Worm (Caenorhabditis elegans): ENCODE measurements around the gene pigb-1.

The pigb-1 gene

DNA sequence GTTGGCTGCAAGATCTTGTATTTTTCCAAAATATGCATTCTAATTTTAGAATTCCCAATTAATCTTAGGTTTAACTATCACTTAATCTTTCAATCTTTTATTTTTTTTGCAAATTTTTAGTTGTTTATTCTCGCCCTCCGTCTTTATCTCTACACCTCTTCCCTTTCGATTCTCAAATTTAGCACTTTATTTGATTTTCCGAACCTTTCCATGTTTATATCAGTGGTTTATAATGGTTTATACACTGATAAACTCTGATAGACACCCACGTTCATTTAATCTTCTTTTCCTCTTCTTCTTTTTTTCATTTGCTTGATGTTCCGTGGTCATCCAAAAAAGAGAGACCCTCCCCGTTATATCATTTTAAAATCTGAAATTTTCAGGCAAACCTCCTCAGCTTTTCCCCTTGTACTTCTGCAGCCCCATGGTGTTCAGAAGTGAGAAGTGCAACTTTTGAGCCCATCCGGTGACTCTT is 29.5 kb upstream of the pigb-1 start, which contains the start of the genes nsy-1 and F59A6.13:
TSS of gene nsy-1 (plus strand) at position 377 of the 475 bp plus-strand sequence.
TSS of gene F59A6.13 (plus strand) at position 425 of the 475 bp plus-strand sequence.
- TF ChIP-seq sma-9 (GFP tag; optimal IDR thresholded peaks at IDR 0.05) (peak; percentile 35), sma-9 (tag; optimal IDR thresholded peaks at IDR 0.05) (no peak), fos-1 (tag; optimal IDR thresholded peaks at IDR 0.05) (peak; percentile 61), dmd-4 (tag; optimal IDR thresholded peaks at IDR 0.05) (no peak), lsy-2 (tag; optimal IDR thresholded peaks at IDR 0.05) (no peak), nhr-21 (tag; optimal IDR thresholded peaks at IDR 0.05) (no peak), Y55F3AM.14 (GFP tag; optimal IDR thresholded peaks at IDR 0.05) (no peak), sem-4 (tag; optimal IDR thresholded peaks at IDR 0.05) (no peak), C34F6.9 (tag; optimal IDR thresholded peaks at IDR 0.05) (no peak), elt-1 (tag; optimal IDR thresholded peaks at IDR 0.05) (no peak), ztf-1 (GFP tag; conservative IDR thresholded peaks at IDR 0.05) (no peak), nhr-129 (tag; optimal IDR thresholded peaks at IDR 0.05) (no peak), mab-5 (tag; optimal IDR thresholded peaks at IDR 0.05) (no peak), nhr-25 (tag; optimal IDR thresholded peaks at IDR 0.05) (no peak), snpc-4 (tag; optimal IDR thresholded peaks at IDR 0.05) (no peak)

DNA sequence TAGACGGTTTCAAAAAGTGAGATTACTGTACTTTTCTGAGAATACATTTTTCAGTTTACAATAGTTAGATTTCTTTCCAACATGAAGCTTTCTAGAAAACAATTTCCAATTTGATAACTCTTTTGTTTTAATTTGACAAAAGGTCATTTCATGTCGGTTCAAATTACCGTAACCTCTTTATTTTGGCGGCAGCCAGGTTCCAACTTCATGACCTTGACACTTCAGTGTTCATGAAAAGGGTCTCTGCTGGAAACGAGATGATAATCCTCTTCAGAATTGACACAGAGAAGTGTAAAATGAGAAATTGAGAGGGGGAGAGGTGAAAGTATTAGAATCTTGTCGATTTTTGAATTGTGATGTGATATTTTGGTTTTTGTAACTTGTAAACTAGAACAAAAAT is 28.6 kb upstream of the pigb-1 start:
- TF ChIP-seq nhr-25 (tag; optimal IDR thresholded peaks at IDR 0.05): peak; percentile 60
- no peak for TF ChIP-seq unc-62 (GFP tag; optimal IDR thresholded peaks at IDR 0.05)
- TF ChIP-seq ztf-11 (tag; optimal IDR thresholded peaks at IDR 0.05): no peak
- no peak for TF ChIP-seq ztf-1 (GFP tag; conservative IDR thresholded peaks at IDR 0.05)
- TF ChIP-seq mdl-1 (tag; optimal IDR thresholded peaks at IDR 0.05): no peak
- TF ChIP-seq C34F6.9 (tag; optimal IDR thresholded peaks at IDR 0.05): no peak
- no peak for TF ChIP-seq sem-4 (tag; optimal IDR thresholded peaks at IDR 0.05)
- TF ChIP-seq fos-1 (tag; optimal IDR thresholded peaks at IDR 0.05): no peak
- TF ChIP-seq blmp-1 (tag; optimal IDR thresholded peaks at IDR 0.05; ENCODE audit: insufficient read depth): peak; percentile 39
- TF ChIP-seq F13H6.1 (tag; optimal IDR thresholded peaks at IDR 0.05): no peak
- TF ChIP-seq ztf-4 (tag; optimal IDR thresholded peaks at IDR 0.05): no peak

DNA sequence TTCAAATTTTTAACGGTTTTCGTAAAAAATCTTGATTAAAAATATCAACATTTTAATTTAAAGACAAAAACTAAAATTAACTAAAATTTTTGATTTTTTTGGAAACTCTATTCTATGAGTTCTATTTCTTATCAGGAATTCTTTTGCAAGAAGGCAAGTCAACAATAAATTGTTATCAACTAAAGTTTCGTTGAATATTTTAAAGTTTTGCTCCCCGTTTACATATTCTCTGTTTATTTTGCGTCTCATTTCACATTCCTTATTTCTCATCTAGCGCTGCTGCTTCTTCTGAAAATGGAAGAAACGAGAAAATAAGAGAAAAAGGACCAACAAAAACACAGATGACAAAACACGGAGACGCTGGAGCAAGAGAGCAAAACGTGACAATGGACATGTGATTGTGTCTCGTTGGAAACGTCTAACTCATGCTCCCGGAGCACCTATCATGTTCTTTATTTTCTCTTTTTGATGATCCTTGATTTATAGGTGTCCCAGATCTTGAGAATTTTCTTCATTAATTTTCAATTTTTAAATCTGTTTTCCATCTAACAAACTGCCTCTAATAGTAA is 27.7 kb upstream of the pigb-1 start:
- no peak for TF ChIP-seq peb-1 (tag; optimal IDR thresholded peaks at IDR 0.05)
- TF ChIP-seq C34F6.9 (tag; optimal IDR thresholded peaks at IDR 0.05): peak; percentile 33
- no peak for TF ChIP-seq sma-9 (GFP tag; optimal IDR thresholded peaks at IDR 0.05)
- TF ChIP-seq sma-9 (tag; optimal IDR thresholded peaks at IDR 0.05): no peak
- TF ChIP-seq mab-5 (tag; optimal IDR thresholded peaks at IDR 0.05): no peak
- no peak for TF ChIP-seq nhr-10 (tag; optimal IDR thresholded peaks at IDR 0.05)
- TF ChIP-seq fos-1 (tag; optimal IDR thresholded peaks at IDR 0.05): peak; percentile 47
- TF ChIP-seq unc-55 (GFP tag; optimal IDR thresholded peaks at IDR 0.05): no peak
- peak; percentile 65 for TF ChIP-seq nhr-129 (tag; optimal IDR thresholded peaks at IDR 0.05)
- TF ChIP-seq R02D3.7 (tag; optimal IDR thresholded peaks at IDR 0.05): no peak
- TF ChIP-seq sma-3 (GFP tag; optimal IDR thresholded peaks at IDR 0.05): no peak
- TF ChIP-seq Y55F3AM.14 (GFP tag; optimal IDR thresholded peaks at IDR 0.05): no peak
- no peak for TF ChIP-seq blmp-1 (tag; optimal IDR thresholded peaks at IDR 0.05; ENCODE audit: insufficient read depth)
- TF ChIP-seq ztf-1 (GFP tag; conservative IDR thresholded peaks at IDR 0.05): no peak

DNA sequence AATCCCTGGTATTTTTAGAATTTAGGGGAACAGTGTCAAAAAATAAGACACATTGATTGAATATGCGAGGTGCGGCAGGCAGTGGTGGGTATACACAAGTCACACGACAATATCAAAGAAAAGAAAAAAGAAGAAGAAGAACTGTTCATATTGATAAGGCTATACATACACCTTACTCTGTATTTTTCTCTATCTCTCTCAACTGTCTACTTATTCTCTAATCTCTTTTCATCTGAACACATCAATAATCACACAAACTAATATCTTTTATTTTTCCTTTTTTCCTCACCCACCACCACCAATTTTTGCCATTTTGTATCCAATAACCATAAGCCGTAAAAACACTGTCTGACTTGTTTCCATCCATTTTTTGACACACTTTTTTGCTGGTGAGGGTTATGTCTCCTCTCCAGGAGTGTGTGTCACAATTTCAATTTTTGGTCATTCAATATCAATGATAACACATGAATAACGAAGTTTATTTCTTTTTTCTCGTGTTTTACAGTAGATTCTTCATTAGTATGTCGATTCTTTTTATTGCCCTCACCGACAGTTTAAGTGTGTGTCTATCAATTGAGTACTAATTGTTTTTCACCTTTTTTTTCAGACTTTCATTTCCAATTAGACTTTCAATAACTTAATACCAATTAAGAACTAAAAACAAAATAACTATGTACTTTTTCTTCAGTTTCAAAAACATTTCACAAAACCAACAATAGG is 26.7 kb upstream of the pigb-1 start:
- TF ChIP-seq mab-5 (tag; optimal IDR thresholded peaks at IDR 0.05) (no peak), sem-4 (tag; optimal IDR thresholded peaks at IDR 0.05) (peak; percentile 14), unc-62 (GFP tag; optimal IDR thresholded peaks at IDR 0.05) (no peak), nhr-11 (tag; optimal IDR thresholded peaks at IDR 0.05) (no peak), aly-2 (tag; optimal IDR thresholded peaks at IDR 0.05) (no peak), peb-1 (tag; optimal IDR thresholded peaks at IDR 0.05) (no peak), ceh-16 (tag; optimal IDR thresholded peaks at IDR 0.05) (no peak), nhr-237 (tag; optimal IDR thresholded peaks at IDR 0.05) (no peak), unc-39 (tag; optimal IDR thresholded peaks at IDR 0.05) (no peak), nhr-23 (tag; optimal IDR thresholded peaks at IDR 0.05) (no peak), nhr-25 (tag; optimal IDR thresholded peaks at IDR 0.05) (peak; percentile 67), unc-55 (GFP tag; optimal IDR thresholded peaks at IDR 0.05) (no peak), nhr-129 (tag; optimal IDR thresholded peaks at IDR 0.05) (peak; percentile 34), ama-1 (optimal IDR thresholded peaks at IDR 0.05) (no peak), ztf-11 (tag; optimal IDR thresholded peaks at IDR 0.05) (no peak), skn-1 (tag; optimal IDR thresholded peaks at IDR 0.05) (no peak), sma-3 (GFP tag; optimal IDR thresholded peaks at IDR 0.05) (peak; percentile 34), lin-39 (tag; optimal IDR thresholded peaks at IDR 0.05) (no peak), ZK546.5 (tag; optimal IDR thresholded peaks at IDR 0.05) (no peak), Y55F3AM.14 (GFP tag; optimal IDR thresholded peaks at IDR 0.05) (no peak), F13H6.1 (tag; optimal IDR thresholded peaks at IDR 0.05) (no peak), R02D3.7 (tag; optimal IDR thresholded peaks at IDR 0.05) (no peak), fos-1 (tag; optimal IDR thresholded peaks at IDR 0.05) (peak; percentile 79), snpc-4 (tag; optimal IDR thresholded peaks at IDR 0.05) (no peak), egl-27 (tag; optimal IDR thresholded peaks at IDR 0.05) (no peak), mbf-1 (tag; optimal IDR thresholded peaks at IDR 0.05) (no peak), gmeb-1 (tag; optimal IDR thresholded peaks at IDR 0.05) (peak; percentile 9), lsy-2 (tag; optimal IDR thresholded peaks at IDR 0.05) (peak in 1 of 2 experiments; percentile 43), sma-9 (GFP tag; optimal IDR thresholded peaks at IDR 0.05) (peak; percentile 62), sma-9 (tag; optimal IDR thresholded peaks at IDR 0.05) (no peak), nhr-21 (tag; optimal IDR thresholded peaks at IDR 0.05) (peak; percentile 54), nhr-6 (tag; optimal IDR thresholded peaks at IDR 0.05) (no peak), nhr-77 (tag; optimal IDR thresholded peaks at IDR 0.05) (no peak), alr-1 (tag; optimal IDR thresholded peaks at IDR 0.05) (no peak)

Data from whole organism, L2 larva.